Worm (Caenorhabditis elegans): ENCODE measurements around the gene aat-3.

The aat-3 gene

DNA sequence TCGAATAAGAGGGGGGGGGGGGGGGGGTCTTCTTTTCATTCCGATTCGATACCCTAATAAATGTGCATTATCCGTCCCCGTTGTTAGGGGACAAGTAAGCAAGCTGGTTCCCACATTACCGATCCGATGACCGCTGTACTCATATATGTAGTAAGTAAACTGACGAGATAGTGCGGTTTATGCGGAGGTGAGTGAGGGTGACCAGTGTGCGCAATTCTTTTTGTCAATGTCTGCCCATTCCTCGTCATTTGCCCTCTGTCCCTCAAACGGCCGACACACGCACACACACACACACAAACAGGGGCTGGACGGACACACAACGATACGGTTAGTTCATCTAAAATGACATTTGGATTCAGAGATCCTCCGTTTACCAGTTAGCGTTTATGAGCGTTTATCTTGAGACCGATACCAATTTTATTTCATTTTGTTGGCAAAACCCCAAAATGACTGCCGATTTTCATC, at the start of gene aat-3:
TSS of gene aat-3 (plus strand) at position 51 of the 465 bp plus-strand sequence.
- 0 out of 2 replicates have a peak, but pooled peaks have one; percentile 31 for TF ChIP-seq zfh-2 (GFP tag; conservative IDR thresholded peaks at IDR 0.05)
- TF ChIP-seq let-607 (tag; optimal IDR thresholded peaks at IDR 0.05) = no peak
- TF ChIP-seq hmg-1.2 (GFP tag; IDR thresholded peaks at IDR 0.05) = peak; percentile 15; the same call in 1 of the 2 replicates
- TF ChIP-seq ztf-18 (tag; optimal IDR thresholded peaks at IDR 0.05) = no peak
- no peak for TF ChIP-seq F33H1.4 (GFP tag; IDR thresholded peaks at IDR 0.05)
- TF ChIP-seq egl-44 (GFP tag; IDR thresholded peaks at IDR 0.05) = no peak
- peak; percentile 24; the same call in 1 of the 2 replicates for TF ChIP-seq D2030.7 (GFP tag; IDR thresholded peaks at IDR 0.05)
- TF ChIP-seq madf-3 (GFP tag; IDR thresholded peaks at IDR 0.05) = no peak
- no peak for TF ChIP-seq sdz-38 (tag; optimal IDR thresholded peaks at IDR 0.05)
- TF ChIP-seq let-526 (GFP tag; IDR thresholded peaks at IDR 0.05) = no peak

DNA sequence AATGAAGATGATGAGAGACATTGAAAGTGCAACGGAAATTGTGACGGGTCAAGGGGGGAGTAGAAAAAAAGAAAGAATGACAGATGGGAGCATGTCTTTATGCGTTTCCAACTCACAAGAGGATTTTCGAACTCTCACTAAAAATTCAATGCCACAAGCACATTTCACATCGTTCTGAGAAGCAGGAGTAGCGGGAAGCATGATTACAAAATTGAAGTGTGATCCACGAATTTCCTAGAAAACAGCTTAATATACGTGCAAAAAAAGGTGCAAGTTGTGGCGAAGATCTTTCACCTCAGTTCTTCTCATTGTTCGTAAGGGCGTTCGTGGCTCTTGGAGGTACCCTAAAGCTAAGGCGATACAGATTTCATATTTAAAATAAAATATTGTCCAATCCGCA, 45.3 kb upstream of the aat-3 start:
- no peak for TF ChIP-seq ama-1 (optimal IDR thresholded peaks at IDR 0.05)
- no peak for TF ChIP-seq ama-1 (GFP tag; optimal IDR thresholded peaks at IDR 0.05)
- no peak for TF ChIP-seq pbrm-1 (GFP tag; IDR thresholded peaks at IDR 0.05)
- no peak for TF ChIP-seq ztf-3 (GFP tag; optimal IDR thresholded peaks at IDR 0.05)
- TF ChIP-seq lin-40 (tag; optimal IDR thresholded peaks at IDR 0.05) = no peak
- no peak for TF ChIP-seq D2030.7 (GFP tag; IDR thresholded peaks at IDR 0.05)
- no peak for TF ChIP-seq madf-6 (GFP tag; IDR thresholded peaks at IDR 0.05)
- no peak for TF ChIP-seq ceh-58 (GFP tag; IDR thresholded peaks at IDR 0.05)
- no peak for TF ChIP-seq sptf-2 (GFP tag; optimal IDR thresholded peaks at IDR 0.05)
- TF ChIP-seq Y53G8AR.9 (GFP tag; conservative IDR thresholded peaks at IDR 0.05) = no peak
- no peak for TF ChIP-seq lin-54 (GFP tag; optimal IDR thresholded peaks at IDR 0.05)
- TF ChIP-seq snpc-1.1 (tag; optimal IDR thresholded peaks at IDR 0.05; ENCODE audit: insufficient read depth) = no peak

DNA sequence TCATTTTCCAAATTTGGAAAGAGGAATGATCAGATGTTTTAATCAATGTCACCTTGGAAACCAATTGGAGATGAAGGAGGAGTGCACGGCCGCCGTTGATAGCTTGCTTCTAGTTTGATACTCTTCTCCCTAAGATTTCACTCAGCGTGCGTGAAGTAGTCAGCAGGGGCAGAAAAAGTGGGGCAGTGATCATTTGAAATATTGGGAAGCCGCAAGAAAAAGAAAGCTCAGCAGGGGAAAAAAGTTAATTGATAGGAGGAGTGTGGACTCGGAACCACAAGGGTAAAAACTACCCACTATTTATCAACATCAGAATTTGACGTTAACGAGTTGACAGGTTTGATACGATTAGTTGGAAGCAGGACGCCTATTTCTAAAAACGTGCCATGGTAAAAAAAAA, 43.6 kb upstream of the aat-3 start, which contains the start of gene K02E10.7:
TSS of gene K02E10.7 (minus strand) at position 101 of the 400 bp plus-strand sequence.
- TF ChIP-seq dpff-1 (tag; optimal IDR thresholded peaks at IDR 0.05) = no peak
- TF ChIP-seq zim-3 (tag; optimal IDR thresholded peaks at IDR 0.05) = no peak
- no peak for TF ChIP-seq ztf-28 (GFP tag; IDR thresholded peaks at IDR 0.05)
- no peak for TF ChIP-seq B0035.1 (tag; optimal IDR thresholded peaks at IDR 0.05)
- no peak for TF ChIP-seq T07F8.4 (tag; optimal IDR thresholded peaks at IDR 0.05)

DNA sequence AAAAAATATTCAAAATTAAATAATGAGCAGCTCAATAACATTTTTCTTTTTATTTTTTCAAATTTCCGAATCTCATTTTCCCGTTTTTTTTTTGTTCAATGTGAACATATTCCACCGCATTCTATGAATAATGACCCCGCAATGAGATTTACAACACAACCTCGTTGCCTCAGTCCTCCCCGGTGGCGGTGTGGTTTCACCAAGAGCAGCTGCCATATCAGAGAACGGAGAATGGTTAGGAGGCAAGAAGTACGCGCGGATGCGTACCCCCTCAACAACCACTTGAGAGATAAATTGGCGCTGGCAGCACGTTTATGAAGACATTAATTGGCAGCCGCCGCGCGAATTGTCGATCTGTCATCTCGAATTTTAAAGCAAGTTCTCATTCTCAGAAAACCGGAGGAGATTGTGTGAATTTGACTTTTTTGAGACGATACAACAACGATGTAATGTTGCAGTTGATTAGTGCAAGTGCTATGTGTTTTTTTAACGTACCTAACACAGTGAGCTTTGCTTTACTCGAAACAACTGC, 38.3 kb upstream of the aat-3 start:
- no peak for TF ChIP-seq ceh-91 (GFP tag; IDR thresholded peaks at IDR 0.05)
- no peak for TF ChIP-seq efl-1 (GFP tag; optimal IDR thresholded peaks at IDR 0.05)
- TF ChIP-seq T07F8.4 (tag; optimal IDR thresholded peaks at IDR 0.05) = no peak
- TF ChIP-seq ztf-25 (GFP tag; IDR thresholded peaks at IDR 0.05) = no peak
- TF ChIP-seq nfya-2 (GFP tag; IDR thresholded peaks at IDR 0.05) = no peak
- TF ChIP-seq mcd-1 (GFP tag; IDR thresholded peaks at IDR 0.05) = no peak
- TF ChIP-seq Y53F4B.3 (GFP tag; IDR thresholded peaks at IDR 0.05) = no peak
- TF ChIP-seq zfh-2 (GFP tag; conservative IDR thresholded peaks at IDR 0.05) = 0 out of 2 replicates have a peak, but pooled peaks have one; percentile 40

DNA sequence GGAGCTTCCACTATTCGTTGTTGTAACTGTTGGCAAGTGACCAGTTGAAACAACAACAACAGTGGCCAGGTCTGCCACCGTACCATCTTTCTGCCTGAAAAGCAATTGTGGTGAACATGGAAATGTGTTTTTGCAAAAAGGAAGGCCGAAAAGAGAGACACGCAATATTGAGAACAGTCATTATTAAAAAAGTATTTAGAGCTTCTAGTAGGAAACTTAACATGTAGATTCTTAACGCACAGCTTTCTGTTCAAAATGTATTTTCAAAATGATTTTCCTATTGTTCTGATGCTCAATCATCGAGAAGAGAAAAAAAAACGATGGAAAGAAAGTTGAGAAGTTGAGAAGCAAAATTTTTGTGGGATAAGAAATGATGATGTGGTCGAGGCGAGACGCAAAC, 36.8 kb upstream of the aat-3 start, which contains the start of gene syg-1:
TSS of gene syg-1 (minus strand) at position 101 of the 400 bp plus-strand sequence.
- TF ChIP-seq nhr-27 (tag; optimal IDR thresholded peaks at IDR 0.05) = no peak
- TF ChIP-seq madf-6 (GFP tag; IDR thresholded peaks at IDR 0.05) = no peak
- no peak for TF ChIP-seq F49E8.2 (tag; optimal IDR thresholded peaks at IDR 0.05; ENCODE audit: insufficient read depth)
- TF ChIP-seq K11D2.4 (GFP tag; IDR thresholded peaks at IDR 0.05) = no peak
- no peak for TF ChIP-seq tlf-1 (GFP tag; optimal IDR thresholded peaks at IDR 0.05)
- no peak for TF ChIP-seq aptf-3 (GFP tag; IDR thresholded peaks at IDR 0.05)
- TF ChIP-seq snpc-3.4 (tag; optimal IDR thresholded peaks at IDR 0.05) = no peak
- TF ChIP-seq die-1 (tag; optimal IDR thresholded peaks at IDR 0.05) = no peak
- no peak for TF ChIP-seq F57C9.4 (tag; optimal IDR thresholded peaks at IDR 0.05)
- no peak for TF ChIP-seq ets-4 (GFP tag; optimal IDR thresholded peaks at IDR 0.05)
- TF ChIP-seq attf-6 (GFP tag; IDR thresholded peaks at IDR 0.05) = no peak
- no peak for TF ChIP-seq lin-26 (GFP tag; IDR thresholded peaks at IDR 0.05)
- TF ChIP-seq ceh-27 (GFP tag; optimal IDR thresholded peaks at IDR 0.05) = no peak
